Fruit fly (Drosophila melanogaster): ENCODE data around the gene CG32333.
"Not testable (repeated sequence)": the region's sequence is repeated elsewhere in the genome, so short reads cannot be mapped to it uniquely, and the experiment has no call there.

The CG32333 gene

DNA sequence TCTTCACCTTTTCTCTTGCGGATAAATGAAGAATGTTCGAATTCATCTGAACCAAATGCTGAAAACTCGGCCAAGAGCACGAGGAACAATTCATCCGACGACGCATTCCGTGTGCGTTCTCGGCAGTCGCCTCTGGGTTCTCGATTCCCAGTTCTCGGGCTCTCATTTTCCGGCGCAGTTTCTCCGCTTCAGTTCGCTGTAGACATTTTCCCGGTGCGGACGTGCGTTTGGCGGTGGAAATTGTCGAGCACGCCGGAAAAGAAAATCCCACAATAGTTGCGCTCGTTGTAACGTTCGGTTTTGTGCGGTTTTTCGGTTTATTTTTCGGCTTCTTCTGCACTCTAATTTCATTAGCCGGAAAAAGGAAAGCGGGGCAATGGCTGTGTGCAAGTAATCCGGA is at the start of gene CG32333:
Gene CG32333 (plus strand): TSS at position 190 of the 400 bp plus-strand sequence.
- TF ChIP-seq psq (optimal IDR thresholded peaks at IDR 0.05) (no peak), usp (GFP tag; optimal IDR thresholded peaks at IDR 0.05) (no peak), pan (optimal IDR thresholded peaks at IDR 0.05) (no peak), CG8478 (optimal IDR thresholded peaks at IDR 0.05) (no peak), Dll (optimal IDR thresholded peaks at IDR 0.05) (no peak), EcR (GFP tag; optimal IDR thresholded peaks at IDR 0.05) (no peak)

DNA sequence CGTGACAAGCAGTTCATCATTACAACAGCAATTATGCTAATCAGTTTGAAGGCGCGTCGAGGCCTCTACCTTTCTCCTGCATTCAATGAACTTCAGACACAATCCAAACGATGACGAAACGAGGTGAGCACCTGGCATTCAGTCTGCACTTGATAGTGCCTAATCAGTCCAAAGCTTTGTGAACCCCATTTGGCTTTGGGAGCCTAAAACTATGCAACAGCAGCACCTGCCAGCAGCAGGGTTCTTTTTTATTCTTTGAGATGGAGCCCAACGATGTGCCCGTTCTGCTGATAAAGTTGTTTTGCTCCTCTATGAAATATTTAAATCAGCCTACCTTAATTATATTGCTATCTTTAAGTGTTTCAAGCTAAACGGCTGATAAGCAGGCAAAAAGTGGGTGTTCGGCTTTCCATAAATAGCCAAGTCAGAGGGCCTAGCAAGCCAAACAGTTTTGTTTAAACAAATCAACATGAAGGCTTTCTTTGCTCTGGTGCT is 48.4 kb upstream of the CG32333 start, which contains the start of gene LysS:
Gene LysS (plus strand): TSS at position 445 of the 495 bp plus-strand sequence.
- no peak for TF ChIP-seq pan (optimal IDR thresholded peaks at IDR 0.05)
- no peak for TF ChIP-seq usp (GFP tag; optimal IDR thresholded peaks at IDR 0.05)

DNA sequence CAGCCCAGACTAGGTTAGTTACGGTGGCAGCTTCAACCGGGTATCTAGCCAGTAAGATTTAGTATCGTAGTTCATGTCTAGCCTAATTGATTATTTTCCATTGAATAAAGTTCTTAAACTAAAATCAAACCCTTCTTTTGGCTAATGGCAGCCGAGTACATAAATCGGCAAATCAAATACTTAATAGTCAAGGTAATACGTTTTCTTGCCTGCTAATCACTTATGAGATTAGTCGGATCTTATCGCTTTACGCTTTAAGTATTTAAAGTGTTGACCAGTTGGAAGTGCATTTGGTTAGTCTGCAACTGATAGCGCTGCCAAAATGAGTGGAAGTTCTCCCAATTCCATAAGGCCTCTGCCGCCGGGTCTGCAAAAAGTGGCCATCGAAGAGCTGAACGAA is 43.2 kb upstream of the CG32333 start, which contains the start of gene CG33965:
Gene CG33965 (plus strand): TSS at position 301 of the 400 bp plus-strand sequence.
- TF ChIP-seq usp (GFP tag; optimal IDR thresholded peaks at IDR 0.05) (no peak), psq (optimal IDR thresholded peaks at IDR 0.05) (no peak), CG8478 (optimal IDR thresholded peaks at IDR 0.05) (no peak), Dll (optimal IDR thresholded peaks at IDR 0.05) (no peak), pan (optimal IDR thresholded peaks at IDR 0.05) (no peak)

DNA sequence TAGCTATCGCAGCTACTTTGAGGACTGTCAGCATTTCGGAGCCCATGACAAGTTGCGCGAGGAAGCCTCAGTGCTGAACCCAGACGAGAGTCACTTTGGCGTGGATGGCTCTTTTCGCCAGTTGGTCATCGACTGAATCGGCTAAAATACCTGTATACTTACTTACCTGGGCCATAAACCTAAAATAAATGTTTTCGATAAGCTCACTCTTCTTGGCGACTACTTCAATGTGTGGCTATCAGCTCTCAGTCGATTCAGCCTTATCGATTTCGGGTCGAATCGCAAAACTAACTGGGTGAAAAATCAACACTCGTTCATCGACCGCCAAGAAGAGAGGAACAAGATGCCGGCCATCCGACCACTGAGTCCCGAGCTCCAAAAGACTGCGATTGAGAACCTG is 41.9 kb upstream of the CG32333 start, which contains the start of gene CG33966:
Gene CG33966 (plus strand): TSS at position 301 of the 400 bp plus-strand sequence.
- TF ChIP-seq Dll (optimal IDR thresholded peaks at IDR 0.05) (no peak), EcR (GFP tag; optimal IDR thresholded peaks at IDR 0.05) (no peak), usp (GFP tag; optimal IDR thresholded peaks at IDR 0.05) (no peak), CG8478 (optimal IDR thresholded peaks at IDR 0.05) (no peak), psq (optimal IDR thresholded peaks at IDR 0.05) (no peak), pan (optimal IDR thresholded peaks at IDR 0.05) (no peak)

DNA sequence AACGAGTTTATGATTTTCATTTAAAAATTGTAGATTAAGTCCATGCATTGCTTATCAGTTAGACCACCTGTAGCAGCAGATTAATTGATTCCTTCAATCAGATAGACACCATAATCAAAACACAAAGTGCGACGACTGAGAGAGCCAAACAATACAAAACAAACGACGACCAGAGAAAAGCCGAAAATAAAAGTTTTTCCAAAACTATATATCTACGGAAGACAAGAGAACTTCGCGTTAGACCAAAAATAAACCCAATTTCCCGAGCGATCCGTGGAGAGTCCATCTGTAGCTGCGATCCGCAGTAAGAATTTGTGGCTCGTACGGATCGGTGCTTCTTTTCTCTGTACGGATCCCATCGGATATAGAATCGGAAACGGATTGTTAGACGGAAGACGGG is 40.3 kb upstream of the CG32333 start, which contains the start of gene galene:
Gene galene (plus strand): TSS at position 301 of the 400 bp plus-strand sequence.
- no peak for TF ChIP-seq CG8478 (optimal IDR thresholded peaks at IDR 0.05)
- TF ChIP-seq psq (optimal IDR thresholded peaks at IDR 0.05), result no peak
- no peak for TF ChIP-seq pan (optimal IDR thresholded peaks at IDR 0.05)
- no peak for TF ChIP-seq EcR (GFP tag; optimal IDR thresholded peaks at IDR 0.05)
- no peak for TF ChIP-seq usp (GFP tag; optimal IDR thresholded peaks at IDR 0.05)
- no peak for TF ChIP-seq Dll (optimal IDR thresholded peaks at IDR 0.05)

DNA sequence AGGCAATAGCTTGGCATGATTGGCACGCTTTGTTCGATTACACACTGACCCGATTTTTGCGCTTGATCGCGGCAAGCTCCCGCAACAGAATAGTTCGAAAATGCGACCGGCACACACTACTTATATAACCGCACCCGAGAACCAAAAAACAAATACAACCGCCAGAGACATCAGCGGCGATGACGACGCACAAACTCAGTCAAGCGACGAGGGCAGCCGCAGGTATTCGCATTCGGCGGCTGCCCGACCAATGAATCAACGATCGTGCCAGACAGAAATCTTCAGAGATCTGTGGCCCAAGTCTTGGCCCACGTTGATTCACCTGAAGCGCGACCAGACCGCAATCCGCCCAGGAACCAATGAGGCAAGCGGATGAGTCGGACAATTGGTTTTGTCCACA is 37.5 kb upstream of the CG32333 start, which contains the start of gene CG9192:
Gene CG9192 (minus strand): TSS at position 101 of the 400 bp plus-strand sequence.
- no peak for TF ChIP-seq pan (optimal IDR thresholded peaks at IDR 0.05)
- no peak for TF ChIP-seq usp (GFP tag; optimal IDR thresholded peaks at IDR 0.05)
- no peak for TF ChIP-seq CG8478 (optimal IDR thresholded peaks at IDR 0.05)
- TF ChIP-seq psq (optimal IDR thresholded peaks at IDR 0.05), result no peak
- no peak for TF ChIP-seq Dll (optimal IDR thresholded peaks at IDR 0.05)
- TF ChIP-seq EcR (GFP tag; optimal IDR thresholded peaks at IDR 0.05), result no peak

DNA sequence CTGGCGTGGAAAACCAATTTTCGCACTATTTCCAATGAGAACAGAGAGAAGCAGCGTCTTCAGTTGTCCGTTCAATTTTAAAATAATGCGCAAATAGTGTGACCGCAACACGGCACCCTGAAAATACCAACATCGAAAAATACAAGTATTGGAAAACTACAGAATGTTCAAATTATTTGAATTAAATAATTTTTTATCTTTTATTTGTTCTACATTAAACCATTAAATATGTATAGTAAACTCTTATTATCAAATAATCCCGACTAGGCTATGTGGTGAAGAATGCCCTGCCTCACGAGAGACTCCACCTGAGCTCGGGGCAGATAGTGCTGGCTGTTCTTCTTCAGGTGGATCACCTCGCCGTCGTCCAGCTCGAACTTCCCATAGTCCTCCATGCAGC is 29.9 kb upstream of the CG32333 start, which contains the start of gene Klp61F:
Gene Klp61F (minus strand): TSS at position 101 of the 400 bp plus-strand sequence.
- not testable (repeated sequence) for TF ChIP-seq CG8478 (optimal IDR thresholded peaks at IDR 0.05); usp (GFP tag; optimal IDR thresholded peaks at IDR 0.05); Dll (optimal IDR thresholded peaks at IDR 0.05)

DNA sequence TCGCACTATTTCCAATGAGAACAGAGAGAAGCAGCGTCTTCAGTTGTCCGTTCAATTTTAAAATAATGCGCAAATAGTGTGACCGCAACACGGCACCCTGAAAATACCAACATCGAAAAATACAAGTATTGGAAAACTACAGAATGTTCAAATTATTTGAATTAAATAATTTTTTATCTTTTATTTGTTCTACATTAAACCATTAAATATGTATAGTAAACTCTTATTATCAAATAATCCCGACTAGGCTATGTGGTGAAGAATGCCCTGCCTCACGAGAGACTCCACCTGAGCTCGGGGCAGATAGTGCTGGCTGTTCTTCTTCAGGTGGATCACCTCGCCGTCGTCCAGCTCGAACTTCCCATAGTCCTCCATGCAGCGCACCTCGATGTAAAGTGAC is 28.9 kb upstream of the CG32333 start, which contains the start of gene CG32318:
Gene CG32318 (minus strand): TSS at position 101 of the 400 bp plus-strand sequence.
- not testable (repeated sequence) for TF ChIP-seq usp (GFP tag; optimal IDR thresholded peaks at IDR 0.05); CG8478 (optimal IDR thresholded peaks at IDR 0.05); Dll (optimal IDR thresholded peaks at IDR 0.05)

DNA sequence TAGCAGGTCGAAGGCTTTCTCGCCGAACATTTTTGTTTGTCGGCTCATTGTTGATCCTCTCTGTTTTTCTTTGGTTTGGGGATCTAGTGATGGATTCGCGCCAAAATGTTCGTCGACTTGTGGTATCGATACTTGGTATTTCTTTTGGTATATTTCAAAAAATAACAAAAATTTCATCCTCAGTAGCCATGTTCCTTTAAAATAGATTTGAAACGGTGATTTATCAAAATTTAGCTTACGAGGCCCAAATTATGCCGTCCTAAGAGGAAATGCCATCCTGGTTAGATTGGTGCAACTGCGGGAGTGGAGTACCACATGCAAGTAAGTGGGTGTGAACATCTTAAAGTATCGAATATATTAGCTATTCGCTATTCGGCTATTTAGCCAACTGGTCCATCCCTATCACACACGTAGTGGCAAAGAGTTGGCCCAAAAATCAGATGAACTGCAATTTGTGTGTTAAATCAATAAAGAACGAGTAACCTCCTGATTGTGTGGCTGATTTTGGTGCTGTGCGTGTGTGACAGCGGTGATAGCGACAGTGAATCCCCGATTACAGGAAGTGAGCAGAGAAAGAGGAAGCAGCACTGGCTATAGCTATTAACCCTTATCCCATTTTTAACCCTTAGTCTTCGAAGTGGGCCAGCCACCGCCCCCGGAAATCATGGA is 28.0 kb upstream of the CG32333 start, which contains the start of the genes Psf1 and Sac1:
Gene Psf1 (minus strand): TSS at position 51 of the 669 bp plus-strand sequence.
Gene Sac1 (plus strand): TSS at position 191 of the 669 bp plus-strand sequence.
- TF ChIP-seq pan (optimal IDR thresholded peaks at IDR 0.05) (no peak), usp (GFP tag; optimal IDR thresholded peaks at IDR 0.05) (no peak), Dll (optimal IDR thresholded peaks at IDR 0.05) (no peak), CG8478 (optimal IDR thresholded peaks at IDR 0.05) (no peak), EcR (GFP tag; optimal IDR thresholded peaks at IDR 0.05) (no peak), psq (optimal IDR thresholded peaks at IDR 0.05) (no peak)

DNA sequence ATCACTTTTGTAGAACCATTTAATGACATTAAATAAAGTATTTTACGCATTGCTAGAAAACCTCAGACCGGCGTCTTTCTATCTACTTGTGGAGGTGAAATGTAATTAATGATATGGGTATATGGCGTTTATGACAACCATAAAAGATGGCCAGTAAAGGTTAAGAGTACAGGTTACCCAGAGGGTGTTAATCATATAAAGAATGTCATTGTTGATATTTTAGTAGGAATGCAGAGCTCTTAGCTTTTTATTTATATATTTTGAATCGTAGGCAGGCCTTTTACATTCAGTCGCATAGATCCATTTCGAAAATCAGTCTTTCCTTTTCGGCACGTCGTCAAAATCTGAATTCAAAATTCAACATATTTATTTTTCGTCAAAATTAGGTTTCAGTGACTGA is 25.4 kb upstream of the CG32333 start, which contains the start of gene Bfc:
Gene Bfc (plus strand): TSS at position 301 of the 400 bp plus-strand sequence.
- TF ChIP-seq pan (optimal IDR thresholded peaks at IDR 0.05), result no peak
- no peak for TF ChIP-seq CG8478 (optimal IDR thresholded peaks at IDR 0.05)
- no peak for TF ChIP-seq psq (optimal IDR thresholded peaks at IDR 0.05)
- no peak for TF ChIP-seq usp (GFP tag; optimal IDR thresholded peaks at IDR 0.05)
- no peak for TF ChIP-seq Dll (optimal IDR thresholded peaks at IDR 0.05)
- TF ChIP-seq EcR (GFP tag; optimal IDR thresholded peaks at IDR 0.05), result no peak

DNA sequence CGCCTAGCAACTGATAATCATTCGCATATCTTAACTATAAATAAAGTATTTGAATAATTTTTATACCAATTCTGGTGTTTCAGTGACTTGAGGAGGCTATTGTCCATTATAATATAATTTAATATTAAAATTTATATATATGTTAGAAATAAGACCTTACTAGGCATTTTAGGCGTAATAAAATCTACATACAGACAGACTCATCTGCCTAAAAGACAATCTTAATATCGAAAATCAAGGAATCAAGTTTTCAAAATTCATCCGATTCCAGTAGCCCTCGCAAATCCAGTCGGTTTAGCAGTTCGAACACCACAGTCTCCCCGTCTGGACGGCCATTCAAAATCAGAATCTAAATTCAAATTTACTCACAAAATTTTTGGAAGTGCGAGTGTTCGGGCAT is 24.0 kb upstream of the CG32333 start, which contains the start of the genes CG9130 and CG9133:
Gene CG9130 (plus strand): TSS at position 301 of the 400 bp plus-strand sequence.
Gene CG9133 (plus strand): TSS at position 301 of the 400 bp plus-strand sequence.
- TF ChIP-seq EcR (GFP tag; optimal IDR thresholded peaks at IDR 0.05) (no peak), CG8478 (optimal IDR thresholded peaks at IDR 0.05) (no peak), usp (GFP tag; optimal IDR thresholded peaks at IDR 0.05) (no peak), psq (optimal IDR thresholded peaks at IDR 0.05) (no peak), Dll (optimal IDR thresholded peaks at IDR 0.05) (no peak), pan (optimal IDR thresholded peaks at IDR 0.05) (no peak)

Data from whole organism.